Worm (Caenorhabditis elegans) whole organism, L3 larva: ENCODE data around the gene inx-8.
A peak's percentile ranks its signal among the peaks of the same experiment; 100 is the strongest.

Experiments used
- R02D3.7 ChIP-seq: fragments of 150-350 bp; optimal IDR thresholded peaks from 2 replicates; lab custom pipeline; 2014; ENCODE audit warnings: missing biosample characterization, missing genetic modification characterization
- ZK546.5 ChIP-seq: sonication (generic microtip); optimal IDR thresholded peaks from 2 replicates; lab custom pipeline; 2017; ENCODE audit warnings: missing biosample characterization, missing genetic modification characterization
- aly-2 ChIP-seq: fragments of 150-350 bp; optimal IDR thresholded peaks from 2 replicates; lab custom pipeline; 2014; ENCODE audit warnings: missing biosample characterization, missing genetic modification characterization
- ama-1 ChIP-seq: fragments of 150-350 bp; optimal IDR thresholded peaks from 2 replicates; lab custom pipeline; 2018
- ceh-16 ChIP-seq: sonication (generic microtip); optimal IDR thresholded peaks from 2 replicates; lab custom pipeline; 2017; ENCODE audit warnings: missing biosample characterization, missing genetic modification characterization
- ceh-82 ChIP-seq: fragments of 150-350 bp; optimal IDR thresholded peaks from 2 replicates; lab custom pipeline; 2014; ENCODE audit warnings: missing biosample characterization, missing genetic modification characterization
- ceh-9 ChIP-seq: sonication (generic microtip); optimal IDR thresholded peaks from 2 replicates; lab custom pipeline; 2018; ENCODE audit warnings: missing biosample characterization, missing genetic modification characterization
- daf-12 ChIP-seq: fragments of 150-350 bp; optimal IDR thresholded peaks from 2 replicates; lab custom pipeline; 2014; ENCODE audit warnings: missing biosample characterization, missing genetic modification reagents, missing genetic modification characterization
- egl-27 ChIP-seq: sonication (generic microtip); optimal IDR thresholded peaks from 4 replicates; lab custom pipeline; 2017; ENCODE audit warnings: missing biosample characterization, missing genetic modification reagents, missing genetic modification characterization
- egl-5 ChIP-seq: fragments of 150-350 bp; optimal IDR thresholded peaks from 2 replicates; lab custom pipeline; 2017; ENCODE audit warnings: missing biosample characterization, missing genetic modification reagents, missing genetic modification characterization, inconsistent platforms
- elt-2 ChIP-seq: sonication (generic microtip); optimal IDR thresholded peaks from 2 replicates; lab custom pipeline; 2016; ENCODE audit warnings: missing genetic modification reagents, mild to moderate bottlenecking, missing genetic modification characterization, missing compliant biosample characterization
- elt-3 ChIP-seq, 3 experiments: fragments of 150-350 bp in 1 of 3; sonication (generic microtip) in 2 of 3; optimal IDR thresholded peaks; 2 replicates in 2 of 3; 4 replicates in 1 of 3; lab custom pipeline; 2014 to 2017; ENCODE audit warnings: missing biosample characterization in 3 of 3, missing genetic modification characterization in 3 of 3
- eor-1 ChIP-seq, 2 experiments: fragments of 150-350 bp; optimal IDR thresholded peaks; 2 replicates each; lab custom pipeline; 2014 to 2018; ENCODE audit warnings: missing biosample characterization in 2 of 2, missing genetic modification characterization in 2 of 2
- fkh-10 ChIP-seq: sonication (generic microtip); optimal IDR thresholded peaks from 2 replicates; lab custom pipeline; 2017; ENCODE audit warnings: missing biosample characterization, missing genetic modification reagents, missing genetic modification characterization
- fos-1 ChIP-seq: fragments of 150-350 bp; optimal IDR thresholded peaks from 2 replicates; lab custom pipeline; 2014; ENCODE audit warnings: missing biosample characterization, missing genetic modification characterization
- hmg-11 ChIP-seq: sonication (generic microtip); optimal IDR thresholded peaks from 2 replicates; lab custom pipeline; 2016; ENCODE audit warnings: missing genetic modification characterization, missing compliant biosample characterization
- jun-1 ChIP-seq: fragments of 150-350 bp; optimal IDR thresholded peaks from 2 replicates; lab custom pipeline; 2014; ENCODE audit warnings: missing biosample characterization, missing genetic modification reagents, missing genetic modification characterization
- lin-15B ChIP-seq: fragments of 150-350 bp; optimal IDR thresholded peaks from 2 replicates; lab custom pipeline; 2014; ENCODE audit warnings: missing biosample characterization, missing genetic modification characterization
- lin-39 ChIP-seq: fragments of 150-350 bp; optimal IDR thresholded peaks from 2 replicates; lab custom pipeline; 2018; ENCODE audit warnings: missing biosample characterization, missing genetic modification reagents, missing genetic modification characterization
- lsy-12 ChIP-seq: sonication (generic microtip); optimal IDR thresholded peaks from 2 replicates; lab custom pipeline; 2016; ENCODE audit warnings: mild to moderate bottlenecking, missing genetic modification characterization, missing compliant biosample characterization
- mdl-1 ChIP-seq: fragments of 150-350 bp; optimal IDR thresholded peaks from 2 replicates; lab custom pipeline; 2014; ENCODE audit warnings: missing biosample characterization, missing genetic modification characterization
- nfya-1 ChIP-seq: sonication (generic microtip); optimal IDR thresholded peaks from 2 replicates; lab custom pipeline; 2017; ENCODE audit warnings: missing genetic modification characterization, mild to moderate bottlenecking, missing compliant biosample characterization, antibody characterized with exemption, moderate library complexity; ENCODE audit not compliant: insufficient read depth
- nhr-11 ChIP-seq: fragments of 150-350 bp; optimal IDR thresholded peaks from 2 replicates; lab custom pipeline; 2014; ENCODE audit warnings: missing biosample characterization, missing genetic modification characterization
- nhr-12 ChIP-seq: fragments of 150-350 bp; optimal IDR thresholded peaks from 2 replicates; lab custom pipeline; 2014; ENCODE audit warnings: missing biosample characterization, missing genetic modification characterization
- nhr-237 ChIP-seq: fragments of 150-350 bp; optimal IDR thresholded peaks from 2 replicates; lab custom pipeline; 2014; ENCODE audit warnings: missing biosample characterization, missing genetic modification characterization
- nhr-25 ChIP-seq: sonication (generic microtip); optimal IDR thresholded peaks from 2 replicates; lab custom pipeline; 2017; ENCODE audit warnings: missing biosample characterization, missing genetic modification characterization
- nhr-28 ChIP-seq: fragments of 150-350 bp; optimal IDR thresholded peaks from 2 replicates; lab custom pipeline; 2014; ENCODE audit warnings: missing biosample characterization, missing genetic modification characterization
- nhr-43 ChIP-seq: sonication (generic microtip); optimal IDR thresholded peaks from 2 replicates; lab custom pipeline; 2016; ENCODE audit warnings: mild to moderate bottlenecking, missing genetic modification characterization, missing compliant biosample characterization; ENCODE audit not compliant: poor library complexity, severe bottlenecking
- nhr-76 ChIP-seq: fragments of 150-350 bp; sonication (generic microtip); optimal IDR thresholded peaks from 5 replicates; lab custom pipeline; 2014; ENCODE audit warnings: missing biosample characterization, missing genetic modification characterization
- nhr-77 ChIP-seq: fragments of 150-350 bp; optimal IDR thresholded peaks from 2 replicates; lab custom pipeline; 2014; ENCODE audit warnings: missing biosample characterization, missing genetic modification characterization
- pha-4 ChIP-seq: fragments of 150-350 bp; optimal IDR thresholded peaks from 2 replicates; lab custom pipeline; 2014; ENCODE audit warnings: missing biosample characterization, missing genetic modification reagents, missing genetic modification characterization
- pqm-1 ChIP-seq: fragments of 150-350 bp; optimal IDR thresholded peaks from 2 replicates; lab custom pipeline; 2017; ENCODE audit warnings: missing biosample characterization, missing genetic modification characterization, inconsistent platforms
- sea-2 ChIP-seq: fragments of 150-350 bp; sonication (generic microtip); optimal IDR thresholded peaks from 4 replicates; lab custom pipeline; 2014; ENCODE audit warnings: missing biosample characterization, missing genetic modification reagents, missing genetic modification characterization
- skn-1 ChIP-seq: fragments of 150-350 bp; optimal IDR thresholded peaks from 2 replicates; lab custom pipeline; 2014; ENCODE audit warnings: missing biosample characterization, missing genetic modification characterization
- snpc-4 ChIP-seq: fragments of 150-350 bp; optimal IDR thresholded peaks from 2 replicates; lab custom pipeline; 2014; ENCODE audit warnings: missing biosample characterization, missing genetic modification characterization
- tbx-2 ChIP-seq: sonication (generic microtip); optimal IDR thresholded peaks from 2 replicates; lab custom pipeline; 2016; ENCODE audit warnings: mild to moderate bottlenecking, missing genetic modification characterization, missing compliant biosample characterization
- unc-39 ChIP-seq: sonication (generic microtip); optimal IDR thresholded peaks from 4 replicates; lab custom pipeline; 2017; ENCODE audit warnings: missing biosample characterization, missing genetic modification characterization

The inx-8 gene

ce11 chrIV:11650344-11650743, 23.3 kb upstream of the inx-8 start:
- TF ChIP-seq nhr-28 (tag; lab: Kevin White, UChicago), result no peak
- TF ChIP-seq ama-1, result no peak
- TF ChIP-seq egl-5, result no peak
- no peak for TF ChIP-seq lin-15B (tag; lab: Kevin White, UChicago)
- no peak for TF ChIP-seq fkh-10
- no peak for TF ChIP-seq egl-27 (tag; lab: Kevin White, UChicago)
- TF ChIP-seq nhr-12 (tag; lab: Kevin White, UChicago), result no peak
- no peak for TF ChIP-seq daf-12 (tag; lab: Kevin White, UChicago)
- TF ChIP-seq unc-39 (tag; lab: Kevin White, UChicago), result no peak
- TF ChIP-seq elt-2 (tag; lab: Kevin White, UChicago), result no peak
- no peak for TF ChIP-seq ceh-16 (tag; lab: Kevin White, UChicago)
- no peak for TF ChIP-seq nhr-43 (tag; lab: Kevin White, UChicago)
- no peak for TF ChIP-seq R02D3.7 (tag; lab: Kevin White, UChicago)
- no peak for TF ChIP-seq ceh-82
- no peak for TF ChIP-seq jun-1 (tag; lab: Kevin White, UChicago)
- no peak for TF ChIP-seq lin-39
- no peak for TF ChIP-seq fos-1 (tag; lab: Kevin White, UChicago)
- no peak for TF ChIP-seq pha-4

DNA sequence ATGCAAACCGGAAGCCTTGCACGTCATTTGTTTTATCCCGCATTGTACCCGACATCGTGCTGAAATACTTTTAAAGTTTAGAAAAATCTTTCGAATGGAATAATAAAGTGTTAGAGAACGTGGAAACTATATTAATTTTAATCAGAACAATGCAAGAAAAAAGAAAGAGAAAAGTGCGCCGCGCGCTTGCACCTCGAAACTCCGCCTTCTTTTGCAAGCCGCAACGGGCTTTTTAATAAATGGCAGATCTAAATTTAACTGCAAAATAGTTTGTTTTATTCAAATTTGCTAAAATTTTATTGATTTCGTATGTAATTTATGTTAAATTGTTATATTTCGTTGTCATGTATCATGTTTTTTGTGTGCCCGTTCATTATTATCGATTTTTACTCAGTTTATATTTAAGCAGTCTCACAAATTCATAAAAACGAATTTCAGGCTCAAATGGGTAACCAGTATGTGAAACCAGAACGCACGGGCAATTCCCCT, 21.6 kb upstream of the inx-8 start, which contains the start of the genes acl-3 and ndub-6:
acl-3 (minus strand) TSS at position 59 of the 489 bp plus-strand sequence.
ndub-6 (plus strand) TSS at position 439 of the 489 bp plus-strand sequence.
- no peak for TF ChIP-seq jun-1 (tag; lab: Kevin White, UChicago)
- peak; percentile 16 for TF ChIP-seq pha-4
- no peak for TF ChIP-seq ceh-82

DNA sequence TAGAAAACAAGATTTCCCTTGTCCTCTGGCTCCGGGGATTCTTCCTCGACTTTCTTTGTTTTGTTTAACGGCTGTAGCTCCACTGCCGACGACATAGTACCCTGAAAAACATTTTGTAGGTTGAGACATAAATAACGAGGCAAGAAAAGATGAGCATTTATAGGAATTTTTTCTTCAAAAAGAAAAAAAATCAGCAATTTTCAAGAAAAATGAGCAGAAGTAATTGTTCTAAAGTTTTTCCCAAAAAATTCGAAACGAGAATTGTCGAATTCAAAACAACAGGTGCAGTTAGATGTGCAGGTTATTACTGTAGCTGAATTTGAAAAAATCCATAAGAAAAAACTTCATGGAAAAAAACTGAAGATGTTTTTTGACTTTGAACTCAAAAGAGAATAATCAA, 18.3 kb upstream of the inx-8 start, which contains the start of gene ent-1:
ent-1 (minus strand) TSS at position 101 of the 400 bp plus-strand sequence.
- TF ChIP-seq egl-27 (tag; lab: Kevin White, UChicago) (no peak), nhr-237 (tag; lab: Kevin White, UChicago) (no peak), skn-1 (tag; lab: Kevin White, UChicago) (no peak), pqm-1 (tag; lab: Kevin White, UChicago) (no peak), snpc-4 (no peak), eor-1 (tag; optimal IDR thresholded peaks at IDR 0.05; lab: Kevin White, UChicago) (no peak), sea-2 (GFP tag; lab: Kevin White, UChicago) (no peak), nhr-12 (tag; lab: Kevin White, UChicago) (no peak), lsy-12 (tag; lab: Kevin White, UChicago) (no peak), ceh-9 (tag; lab: Kevin White, UChicago) (no peak), fkh-10 (no peak), egl-5 (no peak), nhr-11 (tag; lab: Kevin White, UChicago) (no peak), jun-1 (tag; lab: Kevin White, UChicago) (no peak), nhr-25 (no peak), aly-2 (tag; lab: Kevin White, UChicago) (no peak), nhr-77 (tag; lab: Kevin White, UChicago) (no peak), hmg-11 (tag; lab: Kevin White, UChicago) (no peak), nhr-43 (tag; lab: Kevin White, UChicago) (no peak), elt-2 (tag; lab: Kevin White, UChicago) (no peak)

- peak; percentile 20 for TF ChIP-seq nfya-1 (tag; lab: Kevin White, UChicago)
- peak; percentile 34 for TF ChIP-seq hmg-11 (tag; lab: Kevin White, UChicago)
- no peak for TF ChIP-seq fkh-10
Observed at ce11 chrIV:11656144-11656780, 17.4 kb upstream of the inx-8 start, which contains the start of gene ZK809.5. Gene ZK809.5, plus strand, starts transcription at chrIV:11656730.

DNA sequence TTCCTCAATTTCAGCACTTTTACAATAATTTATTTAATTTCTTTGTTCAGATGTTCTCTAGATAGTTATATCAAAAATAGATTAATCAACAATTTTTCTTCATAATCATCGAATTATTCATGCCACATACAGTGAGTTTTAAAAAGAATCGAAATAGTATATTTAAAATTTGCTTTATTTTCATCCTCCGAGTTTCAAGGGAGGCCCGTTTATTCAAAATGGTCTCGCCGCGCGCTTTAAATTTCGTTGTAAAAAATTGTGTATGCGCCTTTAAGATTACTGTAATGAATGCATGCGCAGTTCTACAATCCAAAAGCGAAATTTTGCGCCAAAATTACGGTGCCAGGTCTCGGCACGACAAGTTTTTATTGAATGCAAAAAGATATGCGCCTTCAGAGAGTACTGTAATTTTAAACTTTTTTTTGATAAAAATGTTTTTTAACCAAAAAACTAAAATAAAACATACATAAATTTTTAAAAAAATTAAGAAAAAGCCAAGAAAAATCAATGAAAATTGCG, 13.8 kb upstream of the inx-8 start, which contains the start of gene ZK792.1:
ZK792.1 (plus strand) TSS at position 51 of the 519 bp plus-strand sequence.
- TF ChIP-seq nhr-28 (tag; lab: Kevin White, UChicago), result no peak
- no peak for TF ChIP-seq lin-15B (tag; lab: Kevin White, UChicago)
- no peak for TF ChIP-seq ZK546.5
- TF ChIP-seq R02D3.7 (tag; lab: Kevin White, UChicago), result no peak
- TF ChIP-seq skn-1 (tag; lab: Kevin White, UChicago), result no peak
- no peak for TF ChIP-seq pha-4
- no peak for TF ChIP-seq nhr-25
- TF ChIP-seq nhr-76 (tag; lab: Kevin White, UChicago), result no peak
- no peak for TF ChIP-seq mdl-1
- no peak for TF ChIP-seq tbx-2
- no peak for TF ChIP-seq elt-3 (tag; optimal IDR thresholded peaks at IDR 0.05; lab: Kevin White, UChicago)
- no peak for TF ChIP-seq ama-1
- TF ChIP-seq nhr-237 (tag; lab: Kevin White, UChicago), result no peak
- no peak for TF ChIP-seq unc-39 (tag; lab: Kevin White, UChicago)
- no peak for TF ChIP-seq pqm-1 (tag; lab: Kevin White, UChicago)
